Worm (Caenorhabditis elegans) whole organism, L2 larva: Measurements from ENCODE around the gene F11A5.16.
A peak's percentile ranks its signal among the peaks of the same experiment; 100 is the strongest.

ENCODE experiments used
- C34F6.9 ChIP-seq: fragments of 150-350 bp; optimal IDR thresholded peaks from 2 replicates; lab custom pipeline; 2014; ENCODE audit warnings: missing biosample characterization, missing genetic modification characterization
- F13H6.1 ChIP-seq: sonication (generic microtip); optimal IDR thresholded peaks from 2 replicates; lab custom pipeline; 2016; ENCODE audit warnings: missing genetic modification characterization, missing compliant biosample characterization
- Y55F3AM.14 ChIP-seq: fragments of 200-800 bp; sonication (Bioruptor generic); optimal IDR thresholded peaks from 2 replicates; lab custom pipeline; 2018; ENCODE audit warnings: mild to moderate bottlenecking, missing genetic modification characterization, missing compliant biosample characterization
- ZK546.5 ChIP-seq: sonication (generic microtip); optimal IDR thresholded peaks from 2 replicates; lab custom pipeline; 2017; ENCODE audit warnings: missing biosample characterization, missing genetic modification characterization
- alr-1 ChIP-seq: fragments of 150-350 bp; optimal IDR thresholded peaks from 2 replicates; lab custom pipeline; 2014; ENCODE audit warnings: missing biosample characterization, missing genetic modification characterization
- aly-2 ChIP-seq: fragments of 150-350 bp; optimal IDR thresholded peaks from 2 replicates; lab custom pipeline; 2014; ENCODE audit warnings: missing biosample characterization, missing genetic modification characterization
- ama-1 ChIP-seq: fragments of 150-350 bp; optimal IDR thresholded peaks from 2 replicates; lab custom pipeline; 2018; ENCODE audit warnings: inconsistent platforms
- blmp-1 ChIP-seq: sonication (generic microtip); optimal IDR thresholded peaks from 2 replicates; lab custom pipeline; 2017; ENCODE audit warnings: missing genetic modification characterization, mild to moderate bottlenecking, missing compliant biosample characterization, antibody characterized with exemption, moderate library complexity; ENCODE audit not compliant: insufficient read depth
- ceh-16 ChIP-seq: fragments of 150-350 bp; optimal IDR thresholded peaks from 2 replicates; lab custom pipeline; 2014; ENCODE audit warnings: missing biosample characterization, missing genetic modification characterization
- ceh-82 ChIP-seq: fragments of 150-350 bp; optimal IDR thresholded peaks from 2 replicates; lab custom pipeline; 2014; ENCODE audit warnings: missing biosample characterization, missing genetic modification characterization
- dmd-4 ChIP-seq: sonication (generic microtip); optimal IDR thresholded peaks from 2 replicates; lab custom pipeline; 2017; ENCODE audit warnings: missing biosample characterization, missing genetic modification characterization
- egl-27 ChIP-seq: sonication (generic microtip); optimal IDR thresholded peaks from 3 replicates; lab custom pipeline; 2017; ENCODE audit warnings: missing biosample characterization, missing genetic modification reagents, missing genetic modification characterization
- elt-1 ChIP-seq: fragments of 150-350 bp; optimal IDR thresholded peaks from 2 replicates; lab custom pipeline; 2014; ENCODE audit warnings: missing biosample characterization, missing genetic modification characterization
- fos-1 ChIP-seq: fragments of 150-350 bp; optimal IDR thresholded peaks from 2 replicates; lab custom pipeline; 2014; ENCODE audit warnings: missing biosample characterization, missing genetic modification characterization
- gmeb-1 ChIP-seq: fragments of 150-350 bp; optimal IDR thresholded peaks from 2 replicates; lab custom pipeline; 2014; ENCODE audit warnings: missing biosample characterization, missing genetic modification characterization
- lin-11 ChIP-seq: fragments of 150-350 bp; sonication (generic microtip); optimal IDR thresholded peaks from 2 replicates; lab custom pipeline; 2014; ENCODE audit warnings: missing biosample characterization, missing genetic modification characterization, inconsistent platforms, mixed read lengths
- lin-13 ChIP-seq: fragments of 150-350 bp; optimal IDR thresholded peaks from 2 replicates; lab custom pipeline; 2014; ENCODE audit warnings: missing biosample characterization, missing genetic modification reagents, missing genetic modification characterization
- lin-39 ChIP-seq: fragments of 150-350 bp; optimal IDR thresholded peaks from 2 replicates; lab custom pipeline; 2014; ENCODE audit warnings: missing biosample characterization, missing genetic modification reagents, missing genetic modification characterization
- lsy-2 ChIP-seq, 2 experiments: fragments of 150-350 bp in 1 of 2; sonication (generic microtip) in 1 of 2; optimal IDR thresholded peaks; 2 replicates each; lab custom pipeline; 2014 to 2017; ENCODE audit warnings: missing biosample characterization in 2 of 2, missing genetic modification characterization in 2 of 2
- mab-5 ChIP-seq: fragments of 150-350 bp; optimal IDR thresholded peaks from 2 replicates; lab custom pipeline; 2014; ENCODE audit warnings: missing biosample characterization, missing genetic modification characterization
- mbf-1 ChIP-seq: sonication (generic microtip); optimal IDR thresholded peaks from 2 replicates; lab custom pipeline; 2017; ENCODE audit warnings: missing biosample characterization, missing genetic modification characterization
- mdl-1 ChIP-seq, 2 experiments: fragments of 150-350 bp in 1 of 2; sonication (generic microtip) in 1 of 2; optimal IDR thresholded peaks; 2 replicates each; lab custom pipeline; 2017; ENCODE audit warnings: missing biosample characterization in 2 of 2, missing genetic modification characterization in 2 of 2
- nhr-11 ChIP-seq: fragments of 150-350 bp; optimal IDR thresholded peaks from 2 replicates; lab custom pipeline; 2014; ENCODE audit warnings: missing biosample characterization, missing genetic modification characterization
- nhr-12 ChIP-seq: fragments of 150-350 bp; optimal IDR thresholded peaks from 2 replicates; lab custom pipeline; 2014; ENCODE audit warnings: missing biosample characterization, missing genetic modification characterization
- nhr-129 ChIP-seq: fragments of 150-350 bp; optimal IDR thresholded peaks from 2 replicates; lab custom pipeline; 2014; ENCODE audit warnings: missing biosample characterization, missing genetic modification characterization
- nhr-21 ChIP-seq: fragments of 150-350 bp; optimal IDR thresholded peaks from 2 replicates; lab custom pipeline; 2014; ENCODE audit warnings: missing biosample characterization, missing genetic modification characterization
- nhr-23 ChIP-seq: fragments of 150-350 bp; optimal IDR thresholded peaks from 2 replicates; lab custom pipeline; 2014; ENCODE audit warnings: missing biosample characterization, missing genetic modification reagents, missing genetic modification characterization
- nhr-237 ChIP-seq: fragments of 150-350 bp; optimal IDR thresholded peaks from 2 replicates; lab custom pipeline; 2014; ENCODE audit warnings: missing biosample characterization, missing genetic modification characterization
- nhr-25 ChIP-seq: fragments of 150-350 bp; sonication (generic microtip); optimal IDR thresholded peaks from 3 replicates; lab custom pipeline; 2014; ENCODE audit warnings: missing biosample characterization, missing genetic modification characterization
- peb-1 ChIP-seq: fragments of 150-350 bp; optimal IDR thresholded peaks from 2 replicates; lab custom pipeline; 2014; ENCODE audit warnings: missing biosample characterization, missing genetic modification characterization
- sem-4 ChIP-seq: fragments of 150-350 bp; optimal IDR thresholded peaks from 2 replicates; lab custom pipeline; 2014; ENCODE audit warnings: missing biosample characterization, missing genetic modification reagents, missing genetic modification characterization
- skn-1 ChIP-seq: sonication (generic microtip); optimal IDR thresholded peaks from 2 replicates; lab custom pipeline; 2017; ENCODE audit warnings: missing biosample characterization, missing genetic modification characterization
- sma-3 ChIP-seq: sonication (generic microtip); optimal IDR thresholded peaks from 2 replicates; lab custom pipeline; 2016; ENCODE audit warnings: missing genetic modification reagents, missing genetic modification characterization, missing compliant biosample characterization
- snpc-4 ChIP-seq: fragments of 150-350 bp; optimal IDR thresholded peaks from 2 replicates; lab custom pipeline; 2014; ENCODE audit warnings: missing biosample characterization, missing genetic modification characterization
- unc-39 ChIP-seq: fragments of 150-350 bp; optimal IDR thresholded peaks from 2 replicates; lab custom pipeline; 2014; ENCODE audit warnings: missing biosample characterization, missing genetic modification characterization
- unc-55 ChIP-seq: fragments of 150-350 bp; sonication (generic microtip); optimal IDR thresholded peaks from 3 replicates; lab custom pipeline; 2014; ENCODE audit warnings: missing biosample characterization, missing genetic modification reagents, missing genetic modification characterization
- unc-62 ChIP-seq: fragments of 150-350 bp; optimal IDR thresholded peaks from 2 replicates; lab custom pipeline; 2014; ENCODE audit warnings: missing biosample characterization, missing genetic modification reagents, missing genetic modification characterization
- zag-1 ChIP-seq: fragments of 150-350 bp; optimal IDR thresholded peaks from 2 replicates; lab custom pipeline; 2014; ENCODE audit warnings: missing biosample characterization, missing genetic modification characterization
- ztf-1 ChIP-seq: fragments of 200-800 bp; sonication (Bioruptor generic); conservative IDR thresholded peaks from 2 replicates; pipeline ENCODE4 v1.3.6; 2022; ENCODE audit warnings: missing genetic modification characterization, missing compliant biosample characterization
- ztf-4 ChIP-seq: fragments of 150-350 bp; optimal IDR thresholded peaks from 2 replicates; lab custom pipeline; 2014; ENCODE audit warnings: missing biosample characterization, missing genetic modification characterization

F11A5.16 gene

DNA sequence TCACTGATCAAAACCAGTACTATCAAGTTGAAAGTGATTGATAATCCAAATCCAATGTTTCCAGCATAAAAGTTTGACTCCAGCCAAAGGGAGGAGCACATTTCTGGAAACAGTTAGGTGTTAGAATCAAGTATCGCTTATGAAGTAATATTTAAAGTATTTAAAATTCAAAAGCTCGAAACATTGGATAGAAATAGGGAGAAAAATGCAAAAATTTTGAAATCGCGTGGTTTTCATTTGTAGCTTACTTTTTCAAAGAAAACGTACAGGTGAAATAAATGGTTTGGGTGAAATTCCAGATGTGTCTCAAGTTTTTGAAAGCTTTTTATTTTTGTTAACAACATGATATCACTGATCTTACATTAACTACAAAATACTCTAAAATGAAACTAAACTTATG is 41.7 kb upstream of the F11A5.16 start, which contains the start of gene str-111:
Gene str-111, minus strand, starts transcription at position 101 of the 400 bp plus-strand sequence.
- no peak for TF ChIP-seq nhr-25
- TF ChIP-seq nhr-21 (tag; lab: Kevin White, UChicago): no peak
- no peak for TF ChIP-seq fos-1 (tag; lab: Kevin White, UChicago)
- TF ChIP-seq unc-62: no peak
- no peak for TF ChIP-seq sma-3 (GFP tag; lab: Kevin White, UChicago)
- TF ChIP-seq C34F6.9 (tag; lab: Kevin White, UChicago): no peak
- no peak for TF ChIP-seq Y55F3AM.14
- no peak for TF ChIP-seq ztf-4 (tag; lab: Kevin White, UChicago)
- TF ChIP-seq mbf-1 (tag; lab: Kevin White, UChicago): no peak
- TF ChIP-seq lin-39: no peak
- TF ChIP-seq nhr-12 (tag; lab: Kevin White, UChicago): no peak
- no peak for TF ChIP-seq ceh-16 (tag; lab: Kevin White, UChicago)
- TF ChIP-seq lin-11 (tag; lab: Kevin White, UChicago): no peak
- no peak for TF ChIP-seq aly-2 (tag; lab: Kevin White, UChicago)
- no peak for TF ChIP-seq nhr-129 (tag; lab: Kevin White, UChicago)
- no peak for TF ChIP-seq ama-1 (lab: Kevin White, UChicago)
- no peak for TF ChIP-seq mdl-1 (tag; optimal IDR thresholded peaks at IDR 0.05; lab: Kevin White, UChicago)
- TF ChIP-seq blmp-1 (tag; lab: Kevin White, UChicago): no peak

DNA sequence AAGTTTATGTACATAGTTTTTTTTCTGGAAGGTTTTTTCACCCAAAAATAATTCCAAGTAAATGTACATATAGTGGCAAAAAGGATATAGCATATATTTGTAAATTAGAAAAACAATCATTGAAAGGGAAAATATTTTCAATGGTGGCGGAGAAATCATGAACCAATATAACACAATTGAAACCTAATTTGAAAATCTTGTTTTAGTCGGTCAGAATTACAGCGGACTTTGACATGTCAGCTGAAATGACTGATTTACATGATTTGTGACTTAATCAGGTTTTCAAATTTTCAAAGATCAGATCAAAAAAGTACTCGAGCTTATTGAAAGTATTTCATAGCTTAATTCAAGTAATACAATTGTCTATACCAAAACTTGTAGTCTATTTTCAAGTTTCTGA is 39.0 kb upstream of the F11A5.16 start, which contains the start of gene K05D4.9:
Gene K05D4.9, minus strand, starts transcription at position 101 of the 400 bp plus-strand sequence.
- TF ChIP-seq alr-1: no peak
- TF ChIP-seq F13H6.1: no peak
- TF ChIP-seq sma-3 (GFP tag; lab: Kevin White, UChicago): no peak
- TF ChIP-seq dmd-4: no peak
- TF ChIP-seq nhr-12 (tag; lab: Kevin White, UChicago): no peak
- TF ChIP-seq mab-5 (tag; lab: Kevin White, UChicago): no peak
- TF ChIP-seq ama-1 (lab: Kevin White, UChicago): no peak
- no peak for TF ChIP-seq lin-39
- TF ChIP-seq nhr-11 (tag; lab: Kevin White, UChicago): no peak
- TF ChIP-seq snpc-4 (tag; lab: Kevin White, UChicago): no peak
- TF ChIP-seq unc-62: no peak
- TF ChIP-seq gmeb-1 (tag; lab: Kevin White, UChicago): no peak
- TF ChIP-seq lin-13: no peak
- no peak for TF ChIP-seq ceh-82 (tag; lab: Kevin White, UChicago)
- TF ChIP-seq Y55F3AM.14: no peak
- TF ChIP-seq nhr-23 (tag; lab: Kevin White, UChicago): no peak
- no peak for TF ChIP-seq ceh-16 (tag; lab: Kevin White, UChicago)
- no peak for TF ChIP-seq sem-4 (tag; lab: Kevin White, UChicago)

DNA sequence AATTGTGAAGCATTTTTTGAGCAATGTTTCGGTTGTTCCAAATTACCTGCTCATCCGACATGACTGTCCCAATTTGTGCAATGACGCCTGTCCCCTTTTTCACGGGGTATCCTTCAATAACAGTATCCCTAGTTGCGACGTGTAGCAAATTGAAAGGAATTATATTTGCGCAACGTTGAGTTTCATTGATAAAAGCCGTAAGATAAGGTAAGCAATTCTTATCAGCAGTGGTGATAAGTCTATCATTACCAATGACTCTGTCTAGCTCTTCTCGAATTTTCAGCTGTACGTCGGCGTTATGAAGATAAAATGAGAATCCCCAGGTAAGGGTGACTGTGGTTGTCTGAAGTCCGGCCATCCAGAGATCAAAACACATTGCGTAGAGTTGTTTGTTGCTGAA is 36.6 kb upstream of the F11A5.16 start:
- TF ChIP-seq lin-13 (no peak), fos-1 (tag; lab: Kevin White, UChicago) (peak; percentile 35)

DNA sequence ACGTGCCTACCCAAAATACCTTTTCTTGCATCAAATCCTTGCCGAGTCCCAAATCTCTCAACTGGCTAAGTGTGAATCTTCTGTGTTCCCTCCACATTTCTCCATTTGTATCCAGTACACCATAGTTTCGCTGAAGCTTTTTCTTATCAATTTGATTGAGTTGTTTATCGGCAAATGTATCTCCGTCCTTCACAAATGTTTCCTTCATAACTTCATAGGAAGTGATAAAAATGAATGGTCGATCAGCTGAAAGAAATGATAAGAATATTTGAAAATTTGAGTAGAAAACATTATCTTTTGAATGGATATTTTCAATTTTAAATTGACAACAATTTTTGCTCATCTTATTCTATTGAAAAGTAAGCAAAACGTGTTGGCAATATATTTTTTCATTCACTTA is 35.5 kb upstream of the F11A5.16 start:
- TF ChIP-seq unc-55: no peak
- no peak for TF ChIP-seq nhr-237 (tag; lab: Kevin White, UChicago)
- no peak for TF ChIP-seq zag-1 (tag; lab: Kevin White, UChicago)
- no peak for TF ChIP-seq nhr-129 (tag; lab: Kevin White, UChicago)
- TF ChIP-seq egl-27 (tag; lab: Kevin White, UChicago): no peak
- TF ChIP-seq fos-1 (tag; lab: Kevin White, UChicago): peak; percentile 65

DNA sequence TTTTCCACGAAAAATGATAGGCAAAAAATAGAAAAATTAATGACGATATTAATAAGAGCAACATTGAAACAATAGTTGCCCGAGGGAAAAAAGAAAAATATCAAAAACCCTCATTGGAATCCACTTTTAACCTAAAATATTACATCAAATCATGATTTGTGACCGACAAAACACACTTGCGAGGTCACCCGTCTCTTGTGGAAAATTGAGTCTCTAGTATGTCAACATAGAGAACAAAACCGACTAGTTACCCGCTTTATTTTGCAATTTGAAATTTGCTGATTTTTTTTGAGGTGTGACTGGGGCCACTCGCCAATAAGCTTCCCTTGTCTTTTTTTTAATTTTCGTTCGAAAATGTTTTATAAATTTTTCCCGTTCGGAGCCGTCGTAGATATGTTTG is 35.0 kb upstream of the F11A5.16 start, which contains the start of gene cyp-33D1:
Gene cyp-33D1, minus strand, starts transcription at position 101 of the 400 bp plus-strand sequence.
- TF ChIP-seq alr-1 (no peak), zag-1 (tag; lab: Kevin White, UChicago) (no peak), mbf-1 (tag; lab: Kevin White, UChicago) (no peak), peb-1 (tag; lab: Kevin White, UChicago) (no peak), F13H6.1 (no peak), Y55F3AM.14 (no peak), nhr-23 (tag; lab: Kevin White, UChicago) (no peak), unc-39 (tag; lab: Kevin White, UChicago) (no peak), dmd-4 (no peak), sma-3 (GFP tag; lab: Kevin White, UChicago) (no peak), ztf-4 (tag; lab: Kevin White, UChicago) (no peak), lsy-2 (tag; optimal IDR thresholded peaks at IDR 0.05; lab: Kevin White, UChicago) (no peak), skn-1 (tag; lab: Kevin White, UChicago) (no peak), nhr-12 (tag; lab: Kevin White, UChicago) (no peak), nhr-21 (tag; lab: Kevin White, UChicago) (no peak), ztf-1 (GFP tag; lab: Robert Waterston, UW) (no peak), elt-1 (tag; lab: Kevin White, UChicago) (no peak), ZK546.5 (tag; lab: Kevin White, UChicago) (no peak), aly-2 (tag; lab: Kevin White, UChicago) (no peak)
